Fruit fly (Drosophila melanogaster): ENCODE measurements around the gene Pex16.

Pex16 gene

DNA sequence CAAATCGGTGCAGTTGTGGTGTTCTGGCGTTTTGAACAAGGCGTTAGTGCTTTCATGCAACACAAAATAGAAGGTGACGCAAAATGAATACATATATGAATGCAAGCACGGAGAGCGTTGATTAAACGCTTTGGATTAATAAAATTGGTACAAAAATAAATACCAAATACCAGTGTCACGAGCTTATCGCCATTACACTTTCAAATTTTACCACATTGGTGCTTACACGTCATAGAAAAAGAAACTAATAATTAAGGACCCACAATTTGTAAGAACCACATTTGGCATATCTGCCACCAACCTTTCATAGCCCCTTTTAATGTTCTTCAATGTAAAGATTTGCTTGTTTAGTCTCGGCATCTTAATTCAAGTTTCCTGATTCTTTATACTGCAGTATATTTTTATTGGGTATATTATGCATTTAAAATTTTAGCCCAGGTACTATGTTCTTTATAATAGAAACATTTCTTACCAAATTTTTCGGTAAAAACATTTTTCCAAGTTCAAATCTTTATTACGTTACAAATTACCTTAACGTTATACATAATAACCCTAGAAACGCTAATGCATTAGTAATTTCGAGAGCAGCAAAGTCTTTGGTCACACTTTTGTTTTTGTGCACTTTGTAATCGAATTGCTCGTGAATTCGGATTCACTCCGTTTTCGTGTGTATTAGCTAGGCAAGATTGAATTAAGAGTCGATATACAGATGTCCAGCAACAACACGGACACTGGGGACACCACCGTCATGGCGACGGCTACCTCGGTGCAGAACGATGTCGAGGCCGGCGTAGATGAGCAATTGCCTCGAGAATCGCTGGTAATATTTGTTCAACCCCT is at the start of gene Pex16, which contains the start of gene Pex14:
Pex16 (minus strand) TSS at position 41 of the 840 bp plus-strand sequence.
Pex14 (plus strand) TSS at position 576 of the 840 bp plus-strand sequence.
- no peak for TF ChIP-seq EcR (GFP tag; optimal IDR thresholded peaks at IDR 0.05)

DNA sequence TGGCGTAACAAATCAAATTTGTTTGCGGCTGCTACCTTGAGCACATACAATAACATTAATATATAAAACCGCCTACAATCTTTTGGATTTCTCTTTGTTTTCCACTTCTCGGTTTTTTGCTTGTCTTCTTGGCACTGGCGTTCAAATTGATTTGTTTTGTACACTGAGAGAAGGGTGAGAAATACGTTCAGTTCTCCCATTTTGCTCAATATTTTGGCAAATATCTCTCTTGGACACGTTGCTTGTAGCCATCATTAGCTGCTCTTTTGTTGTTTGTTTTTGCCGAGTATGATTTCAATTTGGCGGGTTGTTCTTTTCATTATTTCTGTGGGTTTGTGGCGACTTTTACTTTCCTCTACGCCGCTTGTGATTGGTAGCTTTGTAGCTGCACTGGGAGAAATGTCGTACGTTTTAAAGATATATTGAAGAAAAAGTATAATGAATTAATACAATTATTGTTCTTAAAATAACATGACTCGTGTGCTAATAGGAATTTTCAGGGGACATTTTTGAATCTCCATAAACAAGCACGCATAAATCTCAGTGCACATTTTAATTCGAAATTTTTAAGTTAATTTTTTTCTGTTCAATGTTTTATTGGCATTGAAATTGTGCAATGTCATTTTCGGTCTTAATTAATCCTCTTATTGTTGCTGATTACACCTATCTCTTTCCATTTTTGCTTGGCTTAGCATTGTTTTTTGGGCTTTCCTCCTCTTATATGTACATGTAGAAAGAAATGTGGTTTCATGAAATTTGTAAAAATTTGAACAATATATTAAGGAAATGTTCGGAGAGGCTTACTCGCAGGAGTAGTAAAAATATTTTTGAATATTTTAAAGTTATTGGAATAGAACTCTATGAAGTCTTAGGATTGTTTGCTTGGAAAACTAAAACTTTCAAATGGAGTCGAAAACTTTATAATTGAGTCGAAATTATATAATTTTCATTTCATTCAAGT is 49.2 kb upstream of the Pex16 start:
- TF ChIP-seq EcR (GFP tag; optimal IDR thresholded peaks at IDR 0.05) (no peak), pan (optimal IDR thresholded peaks at IDR 0.05) (no peak), usp (GFP tag; optimal IDR thresholded peaks at IDR 0.05) (no peak), CG8478 (optimal IDR thresholded peaks at IDR 0.05) (no peak)

DNA sequence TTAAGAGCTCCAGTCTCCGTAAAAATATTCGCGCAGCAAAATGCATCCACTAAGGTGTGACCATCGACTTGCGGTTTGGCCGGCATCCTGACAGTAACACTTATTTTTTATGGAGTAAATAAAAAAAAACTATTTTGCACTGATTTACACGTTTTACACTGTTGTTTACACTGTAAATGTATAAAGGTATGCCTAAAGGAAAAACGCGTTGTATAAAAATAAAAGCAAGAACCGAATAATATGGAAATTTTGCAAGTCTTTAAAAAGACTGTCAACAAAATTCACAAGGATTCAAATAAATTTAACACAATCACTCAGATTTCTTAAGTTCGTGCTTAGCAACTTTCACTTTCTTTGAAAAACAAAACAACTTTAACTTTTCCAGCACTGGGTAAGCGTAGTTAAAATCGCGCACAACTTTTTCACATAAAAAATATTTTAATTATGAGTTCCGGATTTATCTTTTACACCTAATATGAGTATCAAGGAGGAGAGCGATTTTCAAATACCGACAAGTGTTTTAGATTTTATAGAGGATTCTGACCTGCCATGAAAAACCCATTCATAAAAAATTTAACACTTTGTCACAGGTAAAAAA is 45.2 kb upstream of the Pex16 start:
- no peak for TF ChIP-seq EcR (GFP tag; optimal IDR thresholded peaks at IDR 0.05)
- no peak for TF ChIP-seq usp (GFP tag; optimal IDR thresholded peaks at IDR 0.05)
- TF ChIP-seq pan (optimal IDR thresholded peaks at IDR 0.05), result no peak
- TF ChIP-seq psq (optimal IDR thresholded peaks at IDR 0.05), result no peak
- TF ChIP-seq Dll (optimal IDR thresholded peaks at IDR 0.05), result no peak
- no peak for TF ChIP-seq CG8478 (optimal IDR thresholded peaks at IDR 0.05)

DNA sequence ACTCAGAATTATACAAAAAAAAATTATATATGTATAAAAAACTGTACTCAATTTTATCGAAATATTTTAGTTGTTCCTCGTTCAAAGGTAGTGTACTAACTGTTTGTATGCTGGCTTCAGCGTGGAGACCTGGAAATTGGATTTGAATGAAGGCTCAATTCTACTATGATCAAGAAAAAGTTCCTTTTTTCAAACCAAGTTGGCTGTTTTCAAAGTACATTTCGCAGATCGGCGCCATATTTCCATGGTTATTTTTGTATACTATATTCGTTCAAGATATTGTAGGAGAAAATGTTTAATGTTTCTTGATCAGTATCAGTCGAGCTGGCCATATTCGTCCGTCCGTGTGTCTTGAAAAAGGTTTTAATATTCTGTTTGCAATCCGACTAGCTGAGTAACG is 39.9 kb upstream of the Pex16 start, which contains the start of gene Mst77F:
Mst77F (minus strand) TSS at position 101 of the 400 bp plus-strand sequence.
- no peak for TF ChIP-seq psq (optimal IDR thresholded peaks at IDR 0.05)
- no peak for TF ChIP-seq pan (optimal IDR thresholded peaks at IDR 0.05)
- no peak for TF ChIP-seq Dll (optimal IDR thresholded peaks at IDR 0.05)
- TF ChIP-seq usp (GFP tag; optimal IDR thresholded peaks at IDR 0.05), result no peak
- no peak for TF ChIP-seq CG8478 (optimal IDR thresholded peaks at IDR 0.05)
- TF ChIP-seq EcR (GFP tag; optimal IDR thresholded peaks at IDR 0.05), result no peak

DNA sequence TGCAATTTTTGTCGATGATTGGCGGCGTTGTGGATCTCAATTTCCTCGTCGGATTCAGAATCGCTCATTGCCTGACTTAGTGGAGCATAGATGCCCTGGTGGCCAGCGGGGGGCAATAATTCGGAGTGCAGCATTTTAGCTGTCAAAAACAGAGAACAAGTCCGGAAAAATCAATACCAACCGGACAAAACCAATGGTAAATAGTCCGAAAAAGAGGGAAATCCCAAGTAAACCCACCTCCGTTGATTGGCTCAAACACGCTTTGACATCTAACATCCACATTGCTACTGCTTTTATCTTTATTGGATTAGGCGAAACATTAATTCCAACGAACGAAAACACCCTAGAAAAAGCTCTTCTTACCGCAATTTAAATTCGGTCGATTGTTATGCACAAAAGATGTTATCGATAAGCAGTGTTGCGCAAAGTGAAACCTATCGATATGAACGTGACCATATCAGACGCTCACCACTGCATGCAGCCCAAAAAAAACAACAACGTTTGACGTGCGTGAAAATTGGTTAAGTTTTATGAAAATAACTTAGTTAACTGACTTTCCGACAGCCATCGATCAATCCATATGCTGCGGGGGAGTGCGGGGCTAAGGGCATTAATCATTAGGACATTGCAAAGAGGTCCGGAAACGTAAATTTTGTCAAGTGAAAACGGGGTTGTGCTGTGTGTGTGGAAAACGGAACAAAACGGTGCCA is 37.8 kb upstream of the Pex16 start, which contains the start of the genes CG3618 and Pka-R1:
CG3618 (minus strand) TSS at position 410 of the 710 bp plus-strand sequence.
Pka-R1 (plus strand) TSS at position 453 of the 710 bp plus-strand sequence.
- TF ChIP-seq EcR (GFP tag; optimal IDR thresholded peaks at IDR 0.05) (no peak), CG8478 (optimal IDR thresholded peaks at IDR 0.05) (no peak), usp (GFP tag; optimal IDR thresholded peaks at IDR 0.05) (no peak), Dll (optimal IDR thresholded peaks at IDR 0.05) (no peak), psq (optimal IDR thresholded peaks at IDR 0.05) (no peak), pan (optimal IDR thresholded peaks at IDR 0.05) (no peak)

DNA sequence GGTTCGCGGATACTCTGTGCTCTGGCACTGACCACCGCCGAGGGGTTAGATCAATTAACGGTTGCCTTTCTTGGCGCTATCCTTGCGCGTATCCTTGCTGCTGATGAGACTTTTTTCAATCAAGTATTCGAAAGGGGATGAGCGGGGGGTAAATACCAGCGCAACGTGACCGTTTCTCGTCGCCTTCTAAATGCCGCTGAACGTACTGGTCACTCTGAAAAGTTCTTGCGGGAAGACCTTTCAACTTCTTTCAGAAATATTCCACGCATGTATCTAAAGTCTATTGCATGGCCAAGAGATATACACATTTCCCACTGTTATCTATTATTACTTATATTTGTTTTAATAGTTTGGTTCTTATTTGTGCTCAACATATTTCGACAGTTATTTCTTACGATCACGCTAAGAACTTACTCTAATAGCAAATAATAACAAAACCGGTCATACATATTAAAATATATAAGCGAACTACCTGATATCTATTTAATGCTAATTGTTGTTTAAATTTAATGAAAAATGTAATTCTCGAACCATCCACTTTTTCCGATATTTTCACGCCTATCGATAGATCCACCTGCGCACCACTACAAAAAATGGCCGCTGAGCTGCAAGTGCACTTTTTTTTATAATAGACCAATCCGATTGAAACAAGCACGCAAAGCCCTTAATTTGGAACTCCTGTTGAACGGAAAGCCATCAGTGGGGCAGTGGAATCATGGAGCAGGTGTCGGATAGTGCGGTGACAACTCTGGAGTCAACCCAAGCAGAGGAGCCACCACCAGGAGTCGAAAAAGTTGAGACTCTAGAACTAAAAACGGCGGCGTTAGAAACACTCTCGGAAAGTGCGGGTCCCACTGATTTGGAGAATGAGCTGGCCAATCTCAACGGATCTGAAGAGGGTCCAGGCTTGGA is 31.3 kb upstream of the Pex16 start, which contains the start of the genes CG3634 and HIPP1:
CG3634 (minus strand) TSS at position 185 of the 912 bp plus-strand sequence.
HIPP1 (plus strand) TSS at position 582 of the 912 bp plus-strand sequence.
- TF ChIP-seq EcR (GFP tag; optimal IDR thresholded peaks at IDR 0.05) (no peak), usp (GFP tag; optimal IDR thresholded peaks at IDR 0.05) (no peak), CG8478 (optimal IDR thresholded peaks at IDR 0.05) (no peak), psq (optimal IDR thresholded peaks at IDR 0.05) (no peak)

DNA sequence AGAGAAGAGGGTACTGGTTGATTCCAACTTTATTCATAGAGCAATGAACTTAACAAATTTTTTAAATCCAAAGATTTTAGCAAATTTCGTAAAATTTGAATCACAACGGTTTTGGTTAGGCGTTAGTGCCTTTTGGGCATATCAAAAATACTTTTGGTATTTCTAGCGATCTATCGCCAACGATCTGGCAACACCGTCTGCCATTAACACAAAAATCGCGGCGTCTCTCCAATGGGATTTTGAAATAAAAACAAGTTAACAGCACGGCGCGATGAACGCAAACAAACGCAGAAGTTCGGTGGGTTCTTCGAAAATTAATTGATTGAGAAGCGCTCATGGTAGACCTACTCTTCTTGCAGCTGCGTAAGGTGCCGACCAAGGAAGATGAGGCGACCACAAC is 22.1 kb upstream of the Pex16 start, which contains the start of gene Spc105R:
Spc105R (plus strand) TSS at position 203 of the 400 bp plus-strand sequence.
- no peak for TF ChIP-seq usp (GFP tag; optimal IDR thresholded peaks at IDR 0.05)
- TF ChIP-seq EcR (GFP tag; optimal IDR thresholded peaks at IDR 0.05), result no peak
- TF ChIP-seq CG8478 (optimal IDR thresholded peaks at IDR 0.05), result no peak
- no peak for TF ChIP-seq pan (optimal IDR thresholded peaks at IDR 0.05)
- TF ChIP-seq psq (optimal IDR thresholded peaks at IDR 0.05), result no peak
- no peak for TF ChIP-seq Dll (optimal IDR thresholded peaks at IDR 0.05)

DNA sequence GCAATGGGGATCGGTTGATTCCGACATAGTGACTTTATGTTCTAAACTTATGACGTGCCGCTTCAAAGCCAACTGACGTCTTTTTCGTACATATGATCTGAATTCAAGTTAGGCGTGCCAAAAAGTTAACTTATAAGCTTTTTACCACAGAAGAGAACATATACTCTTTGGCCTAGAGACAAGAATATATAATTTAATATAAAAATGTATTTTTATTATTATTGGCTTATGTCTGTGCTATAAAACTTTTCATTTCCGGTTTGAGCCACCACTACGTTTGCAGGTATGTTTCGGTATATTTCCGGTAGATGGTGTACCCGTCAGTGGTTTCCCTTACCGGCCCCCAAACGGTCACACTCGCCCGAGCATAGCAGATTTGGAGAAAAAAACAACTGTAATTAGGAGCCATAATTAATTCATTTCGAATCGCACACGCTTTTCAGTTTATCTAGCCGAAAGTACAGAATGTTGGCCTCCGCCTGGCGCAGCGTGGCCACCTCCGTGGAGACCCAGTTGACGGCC is 20.3 kb upstream of the Pex16 start, which contains the start of the genes CG3698 and tzn:
CG3698 (minus strand) TSS at position 51 of the 522 bp plus-strand sequence.
tzn (plus strand) TSS at position 321 of the 522 bp plus-strand sequence.
- TF ChIP-seq psq (optimal IDR thresholded peaks at IDR 0.05) (no peak), usp (GFP tag; optimal IDR thresholded peaks at IDR 0.05) (no peak), Dll (optimal IDR thresholded peaks at IDR 0.05) (no peak), pan (optimal IDR thresholded peaks at IDR 0.05) (no peak), CG8478 (optimal IDR thresholded peaks at IDR 0.05) (no peak), EcR (GFP tag; optimal IDR thresholded peaks at IDR 0.05) (no peak)

DNA sequence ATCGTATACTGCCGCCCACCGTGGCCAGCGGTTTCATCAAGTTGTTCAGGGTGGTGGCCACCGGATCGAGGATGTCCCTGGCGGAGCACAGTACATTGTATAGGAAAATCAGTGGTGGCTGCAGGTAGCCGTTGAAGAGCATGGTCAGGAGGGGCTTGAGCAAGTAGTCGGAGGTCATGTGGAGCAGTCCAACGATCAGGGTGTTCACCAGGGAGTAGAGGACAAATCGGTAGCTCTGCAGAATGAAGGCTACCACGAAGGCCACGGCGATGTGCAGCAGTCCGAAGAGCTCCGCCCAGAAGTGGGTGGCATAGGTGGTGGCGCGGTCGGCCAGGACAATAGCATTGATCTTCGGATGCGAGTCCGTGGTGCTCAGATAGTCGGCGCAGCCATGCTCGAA is 19.3 kb upstream of the Pex16 start:
- TF ChIP-seq Dll (optimal IDR thresholded peaks at IDR 0.05) (no peak), CG8478 (optimal IDR thresholded peaks at IDR 0.05) (no peak), pan (optimal IDR thresholded peaks at IDR 0.05) (no peak), psq (optimal IDR thresholded peaks at IDR 0.05) (no peak)

DNA sequence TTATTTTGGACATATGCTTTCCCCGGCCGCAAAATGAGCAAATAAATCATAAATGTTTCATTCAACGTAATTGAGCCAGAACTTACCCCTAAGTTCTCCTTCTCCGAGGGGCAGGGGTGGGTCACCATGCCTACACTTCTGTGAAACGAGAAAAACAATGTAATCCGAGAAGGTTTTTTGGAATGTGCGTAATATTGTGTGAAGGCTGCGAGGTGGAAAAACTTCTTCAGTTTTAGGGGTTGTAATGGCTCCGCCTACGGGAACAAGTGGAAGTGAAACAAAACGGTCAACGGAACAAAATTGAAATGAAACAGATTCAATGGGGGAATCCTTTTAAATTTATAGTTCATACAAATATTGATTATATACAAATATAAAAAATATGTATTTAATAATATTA is 18.7 kb upstream of the Pex16 start:
- TF ChIP-seq pan (optimal IDR thresholded peaks at IDR 0.05) (no peak), EcR (GFP tag; optimal IDR thresholded peaks at IDR 0.05) (no peak), Dll (optimal IDR thresholded peaks at IDR 0.05) (no peak), psq (optimal IDR thresholded peaks at IDR 0.05) (no peak), usp (GFP tag; optimal IDR thresholded peaks at IDR 0.05) (no peak), CG8478 (optimal IDR thresholded peaks at IDR 0.05) (no peak)
